Worm (Caenorhabditis elegans): ENCODE data around the gene C16C4.17.

DNA sequence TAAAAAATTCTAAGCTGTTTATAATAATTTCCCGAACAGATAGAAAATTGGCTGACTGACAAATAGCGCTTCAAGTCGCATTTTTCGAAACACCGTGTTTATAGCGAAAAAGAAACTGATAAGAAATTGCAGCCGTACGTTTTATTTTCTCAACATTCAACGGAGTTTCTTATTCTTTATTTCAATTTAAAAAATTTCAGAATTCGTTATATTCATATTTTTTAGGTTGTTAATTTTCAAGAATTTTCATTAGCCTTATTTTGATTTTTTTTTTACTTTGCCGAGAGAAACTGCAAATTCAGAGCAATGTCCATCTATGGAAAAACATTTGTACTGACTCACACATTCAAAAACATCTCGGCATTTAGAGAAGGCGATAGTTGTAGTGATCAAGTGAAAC lies 33.6 kb downstream of the C16C4.17 start, which contains the start of gene C46F9.6:
- TF ChIP-seq dao-5 (tag; optimal IDR thresholded peaks at IDR 0.05) (no peak), W03F9.2 (tag; optimal IDR thresholded peaks at IDR 0.05) (no peak), him-1 (tag; optimal IDR thresholded peaks at IDR 0.05) (no peak)
